Worm (Caenorhabditis elegans) whole organism, L3 larva: ENCODE data around the gene gst-19.
"Not testable (repeated sequence)": the region's sequence is repeated elsewhere in the genome, so short reads cannot be mapped to it uniquely, and the experiment has no call there.

Source experiments
- R02D3.7 ChIP-seq: fragments of 150-350 bp; optimal IDR thresholded peaks from 2 replicates; lab custom pipeline; 2014; ENCODE audit warnings: missing biosample characterization, missing genetic modification characterization
- ZK546.5 ChIP-seq: sonication (generic microtip); optimal IDR thresholded peaks from 2 replicates; lab custom pipeline; 2017; ENCODE audit warnings: missing biosample characterization, missing genetic modification characterization
- aly-2 ChIP-seq: fragments of 150-350 bp; optimal IDR thresholded peaks from 2 replicates; lab custom pipeline; 2014; ENCODE audit warnings: missing biosample characterization, missing genetic modification characterization
- ama-1 ChIP-seq: fragments of 150-350 bp; optimal IDR thresholded peaks from 2 replicates; lab custom pipeline; 2018
- ceh-16 ChIP-seq: sonication (generic microtip); optimal IDR thresholded peaks from 2 replicates; lab custom pipeline; 2017; ENCODE audit warnings: missing biosample characterization, missing genetic modification characterization
- ceh-82 ChIP-seq: fragments of 150-350 bp; optimal IDR thresholded peaks from 2 replicates; lab custom pipeline; 2014; ENCODE audit warnings: missing biosample characterization, missing genetic modification characterization
- ceh-9 ChIP-seq: sonication (generic microtip); optimal IDR thresholded peaks from 2 replicates; lab custom pipeline; 2018; ENCODE audit warnings: missing biosample characterization, missing genetic modification characterization
- daf-12 ChIP-seq: fragments of 150-350 bp; optimal IDR thresholded peaks from 2 replicates; lab custom pipeline; 2014; ENCODE audit warnings: missing biosample characterization, missing genetic modification reagents, missing genetic modification characterization
- egl-27 ChIP-seq: sonication (generic microtip); optimal IDR thresholded peaks from 4 replicates; lab custom pipeline; 2017; ENCODE audit warnings: missing biosample characterization, missing genetic modification reagents, missing genetic modification characterization
- elt-2 ChIP-seq: sonication (generic microtip); optimal IDR thresholded peaks from 2 replicates; lab custom pipeline; 2016; ENCODE audit warnings: missing genetic modification reagents, mild to moderate bottlenecking, missing genetic modification characterization, missing compliant biosample characterization
- elt-3 ChIP-seq, 3 experiments: fragments of 150-350 bp in 1 of 3; sonication (generic microtip) in 2 of 3; optimal IDR thresholded peaks; 2 replicates in 2 of 3; 4 replicates in 1 of 3; lab custom pipeline; 2014 to 2017; ENCODE audit warnings: missing biosample characterization in 3 of 3, missing genetic modification characterization in 3 of 3
- eor-1 ChIP-seq, 2 experiments: fragments of 150-350 bp; optimal IDR thresholded peaks; 2 replicates each; lab custom pipeline; 2014 to 2018; ENCODE audit warnings: missing biosample characterization in 2 of 2, missing genetic modification characterization in 2 of 2
- fkh-10 ChIP-seq: sonication (generic microtip); optimal IDR thresholded peaks from 2 replicates; lab custom pipeline; 2017; ENCODE audit warnings: missing biosample characterization, missing genetic modification reagents, missing genetic modification characterization
- fkh-2 ChIP-seq: fragments of 150-350 bp; optimal IDR thresholded peaks from 2 replicates; lab custom pipeline; 2014; ENCODE audit warnings: missing biosample characterization, missing genetic modification reagents, missing genetic modification characterization
- fos-1 ChIP-seq: fragments of 150-350 bp; optimal IDR thresholded peaks from 2 replicates; lab custom pipeline; 2014; ENCODE audit warnings: missing biosample characterization, missing genetic modification characterization
- hmg-11 ChIP-seq: sonication (generic microtip); optimal IDR thresholded peaks from 2 replicates; lab custom pipeline; 2016; ENCODE audit warnings: missing genetic modification characterization, missing compliant biosample characterization
- jun-1 ChIP-seq: fragments of 150-350 bp; optimal IDR thresholded peaks from 2 replicates; lab custom pipeline; 2014; ENCODE audit warnings: missing biosample characterization, missing genetic modification reagents, missing genetic modification characterization
- lin-15B ChIP-seq: fragments of 150-350 bp; optimal IDR thresholded peaks from 2 replicates; lab custom pipeline; 2014; ENCODE audit warnings: missing biosample characterization, missing genetic modification characterization
- lin-39 ChIP-seq: fragments of 150-350 bp; optimal IDR thresholded peaks from 2 replicates; lab custom pipeline; 2018; ENCODE audit warnings: missing biosample characterization, missing genetic modification reagents, missing genetic modification characterization
- lsy-12 ChIP-seq: sonication (generic microtip); optimal IDR thresholded peaks from 2 replicates; lab custom pipeline; 2016; ENCODE audit warnings: mild to moderate bottlenecking, missing genetic modification characterization, missing compliant biosample characterization
- mml-1 ChIP-seq: fragments of 150-350 bp; sonication (generic microtip); optimal IDR thresholded peaks from 3 replicates; lab custom pipeline; 2014; ENCODE audit warnings: missing biosample characterization, missing genetic modification characterization
- nfya-1 ChIP-seq: sonication (generic microtip); optimal IDR thresholded peaks from 2 replicates; lab custom pipeline; 2017; ENCODE audit warnings: missing genetic modification characterization, mild to moderate bottlenecking, missing compliant biosample characterization, antibody characterized with exemption, moderate library complexity; ENCODE audit not compliant: insufficient read depth
- nhr-11 ChIP-seq: fragments of 150-350 bp; optimal IDR thresholded peaks from 2 replicates; lab custom pipeline; 2014; ENCODE audit warnings: missing biosample characterization, missing genetic modification characterization
- nhr-23 ChIP-seq: fragments of 150-350 bp; optimal IDR thresholded peaks from 2 replicates; lab custom pipeline; 2014; ENCODE audit warnings: missing biosample characterization, missing genetic modification reagents, missing genetic modification characterization
- nhr-237 ChIP-seq: fragments of 150-350 bp; optimal IDR thresholded peaks from 2 replicates; lab custom pipeline; 2014; ENCODE audit warnings: missing biosample characterization, missing genetic modification characterization
- nhr-25 ChIP-seq: sonication (generic microtip); optimal IDR thresholded peaks from 2 replicates; lab custom pipeline; 2017; ENCODE audit warnings: missing biosample characterization, missing genetic modification characterization
- nhr-28 ChIP-seq: fragments of 150-350 bp; optimal IDR thresholded peaks from 2 replicates; lab custom pipeline; 2014; ENCODE audit warnings: missing biosample characterization, missing genetic modification characterization
- nhr-67 ChIP-seq: fragments of 150-350 bp; optimal IDR thresholded peaks from 2 replicates; lab custom pipeline; 2014; ENCODE audit warnings: missing biosample characterization, missing genetic modification characterization
- nhr-77 ChIP-seq: fragments of 150-350 bp; optimal IDR thresholded peaks from 2 replicates; lab custom pipeline; 2014; ENCODE audit warnings: missing biosample characterization, missing genetic modification characterization
- pha-4 ChIP-seq: fragments of 150-350 bp; optimal IDR thresholded peaks from 2 replicates; lab custom pipeline; 2014; ENCODE audit warnings: missing biosample characterization, missing genetic modification reagents, missing genetic modification characterization
- pqm-1 ChIP-seq: fragments of 150-350 bp; optimal IDR thresholded peaks from 2 replicates; lab custom pipeline; 2017; ENCODE audit warnings: missing biosample characterization, missing genetic modification characterization, inconsistent platforms
- skn-1 ChIP-seq: fragments of 150-350 bp; optimal IDR thresholded peaks from 2 replicates; lab custom pipeline; 2014; ENCODE audit warnings: missing biosample characterization, missing genetic modification characterization
- snpc-4 ChIP-seq: fragments of 150-350 bp; optimal IDR thresholded peaks from 2 replicates; lab custom pipeline; 2014; ENCODE audit warnings: missing biosample characterization, missing genetic modification characterization
- ztf-11 ChIP-seq: fragments of 150-350 bp; optimal IDR thresholded peaks from 2 replicates; lab custom pipeline; 2014; ENCODE audit warnings: missing biosample characterization, missing genetic modification characterization
- ztf-4 ChIP-seq: fragments of 150-350 bp; optimal IDR thresholded peaks from 2 replicates; lab custom pipeline; 2014; ENCODE audit warnings: missing biosample characterization, missing genetic modification characterization

gst-19 gene

DNA sequence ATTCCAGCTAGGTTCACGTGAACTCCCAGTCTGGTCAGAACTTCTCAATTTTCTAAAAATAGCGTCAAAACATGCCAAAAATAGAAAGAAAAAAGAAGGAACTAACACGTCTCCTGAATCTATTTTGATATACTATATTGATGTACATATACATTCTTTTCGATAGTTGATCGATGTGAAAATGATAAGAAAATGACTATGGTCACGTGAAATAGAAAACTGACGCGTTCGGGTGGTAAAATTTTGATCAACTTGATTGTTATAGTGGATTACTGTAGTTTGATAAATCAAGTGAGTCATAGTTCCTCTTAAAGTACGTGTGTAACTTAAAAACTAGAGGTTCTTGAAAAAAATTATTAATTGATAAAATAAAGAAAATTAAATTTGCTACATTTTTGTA lies 37.5 kb upstream of the gst-19 start:
- TF ChIP-seq elt-2 (tag; lab: Kevin White, UChicago) (peak; percentile 89), pha-4 (tag; lab: Kevin White, UChicago) (peak; percentile 41), pqm-1 (peak; percentile 86), jun-1 (tag; lab: Kevin White, UChicago) (peak; percentile 69), ztf-4 (tag; lab: Kevin White, UChicago) (no peak), ceh-82 (tag; lab: Kevin White, UChicago) (no peak)

DNA sequence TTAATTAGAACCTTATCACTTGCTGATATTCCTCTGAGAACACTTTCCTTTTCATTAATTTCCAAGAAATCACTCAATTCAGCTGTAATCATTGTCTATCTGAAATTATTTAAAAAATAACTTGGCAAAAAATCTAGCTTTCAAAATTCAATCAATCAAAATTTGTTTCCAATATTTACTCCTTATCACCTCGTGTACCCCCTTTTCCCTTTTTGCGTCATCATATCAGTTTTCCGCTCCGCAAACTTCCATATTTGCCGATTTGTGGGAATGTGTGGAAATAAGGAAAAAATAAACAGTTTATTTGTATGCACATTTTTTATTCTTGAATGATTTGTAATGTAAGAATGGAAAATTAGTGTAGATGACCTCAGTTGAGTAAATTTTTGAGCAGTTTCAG lies 35.0 kb upstream of the gst-19 start, which contains the start of gene C31C9.6:
C31C9.6 (minus strand) TSS at position 101 of the 400 bp plus-strand sequence.
- TF ChIP-seq elt-2 (tag; lab: Kevin White, UChicago): peak; percentile 30

DNA sequence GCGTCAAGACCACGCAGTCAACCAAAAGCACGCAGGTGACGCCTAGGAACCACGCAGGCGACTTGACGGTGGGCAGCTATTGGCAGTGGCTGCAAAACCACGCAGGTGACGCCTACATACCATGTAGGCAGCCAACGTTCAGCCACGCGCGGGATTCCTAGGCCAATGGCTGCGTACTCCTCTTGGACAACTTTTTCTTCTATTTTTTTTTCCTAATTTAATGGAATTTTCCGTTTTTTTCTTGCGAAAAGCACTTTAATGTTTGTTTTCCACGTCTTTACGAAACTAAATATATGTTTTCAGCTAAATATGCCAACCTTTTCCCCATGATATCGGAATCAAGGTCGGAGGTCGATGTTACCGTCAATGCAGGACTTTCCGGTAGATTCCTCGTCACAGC lies 27.8 kb upstream of the gst-19 start, which contains the start of gene C31C9.9:
C31C9.9 (plus strand) TSS at position 301 of the 400 bp plus-strand sequence.
- TF ChIP-seq lin-15B; lsy-12 (tag; lab: Kevin White, UChicago); nfya-1 (tag; lab: Kevin White, UChicago): not testable (repeated sequence)

DNA sequence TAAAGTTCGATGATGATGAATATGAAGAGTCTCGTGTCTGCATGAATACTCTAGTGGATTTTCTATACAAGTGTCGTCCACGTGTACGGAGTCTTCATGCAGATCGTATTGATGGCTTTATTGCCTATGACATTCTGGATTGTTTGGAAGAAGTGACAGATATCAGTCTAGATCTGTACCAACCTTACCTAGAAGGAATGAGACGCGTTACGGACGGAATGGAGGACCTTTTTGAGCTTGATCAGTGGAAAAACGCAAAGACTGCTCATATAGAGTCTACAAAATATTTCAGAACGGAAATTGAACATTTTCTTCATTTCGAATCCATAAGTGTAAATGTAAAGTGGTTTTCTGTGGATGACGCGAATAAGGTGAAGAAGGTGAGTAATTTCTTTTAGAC lies 21.3 kb upstream of the gst-19 start, which contains the start of gene fbxa-169:
fbxa-169 (plus strand) TSS at position 301 of the 400 bp plus-strand sequence.
- TF ChIP-seq mml-1 (tag; lab: Kevin White, UChicago): no peak
- no peak for TF ChIP-seq ceh-82 (tag; lab: Kevin White, UChicago)
- TF ChIP-seq ceh-16: no peak
- no peak for TF ChIP-seq ztf-4 (tag; lab: Kevin White, UChicago)
- TF ChIP-seq fos-1 (tag; lab: Kevin White, UChicago): no peak
- TF ChIP-seq ZK546.5: no peak
- TF ChIP-seq egl-27: no peak
- TF ChIP-seq ztf-11 (tag; lab: Kevin White, UChicago): no peak
- no peak for TF ChIP-seq ama-1
- no peak for TF ChIP-seq fkh-10 (GFP tag; lab: Kevin White, UChicago)
- TF ChIP-seq nhr-28: no peak
- TF ChIP-seq pqm-1: no peak
- TF ChIP-seq lin-39 (tag; lab: Kevin White, UChicago): no peak
- TF ChIP-seq elt-3 (tag; optimal IDR thresholded peaks at IDR 0.05; lab: Kevin White, UChicago): no peak
- no peak for TF ChIP-seq skn-1 (tag; lab: Kevin White, UChicago)
- no peak for TF ChIP-seq snpc-4
- TF ChIP-seq ceh-9 (tag; lab: Kevin White, UChicago): no peak
- TF ChIP-seq, all 47 proteins: peak for 0

DNA sequence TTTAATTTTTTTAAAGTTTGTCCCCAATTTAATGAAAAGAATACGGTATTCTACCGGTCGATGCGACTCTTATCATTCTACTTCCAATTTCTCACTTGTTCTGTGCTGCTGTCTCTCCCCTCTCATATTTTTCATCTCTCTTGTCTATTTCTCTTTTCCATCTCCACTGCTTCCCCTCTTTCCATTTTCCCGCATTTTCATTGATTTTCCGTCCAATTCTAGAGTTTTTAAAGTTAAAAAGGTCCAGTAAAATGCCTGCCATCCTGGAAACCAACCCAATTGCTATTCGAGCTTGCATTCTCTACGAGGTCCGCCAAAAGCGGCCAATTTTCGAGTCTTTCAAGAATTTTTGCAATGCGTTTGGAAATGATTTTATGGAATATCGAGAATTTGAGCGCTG lies 14.4 kb upstream of the gst-19 start, which contains the start of gene fbxa-167:
fbxa-167 (plus strand) TSS at position 179 of the 400 bp plus-strand sequence.
- TF ChIP-seq fkh-10 (GFP tag; lab: Kevin White, UChicago) (no peak), elt-2 (tag; lab: Kevin White, UChicago) (peak; percentile 9), mml-1 (tag; lab: Kevin White, UChicago) (no peak), nfya-1 (tag; lab: Kevin White, UChicago) (peak; percentile 16), nhr-23 (tag; lab: Kevin White, UChicago) (no peak), ztf-11 (tag; lab: Kevin White, UChicago) (no peak), eor-1 (tag; optimal IDR thresholded peaks at IDR 0.05; lab: Kevin White, UChicago) (no peak), nhr-11 (tag; lab: Kevin White, UChicago) (no peak), fos-1 (tag; lab: Kevin White, UChicago) (no peak), hmg-11 (tag; lab: Kevin White, UChicago) (peak; percentile 45), pha-4 (tag; lab: Kevin White, UChicago) (peak; percentile 9), ama-1 (no peak), aly-2 (no peak), elt-3 (tag; optimal IDR thresholded peaks at IDR 0.05; lab: Kevin White, UChicago) (no peak), ceh-16 (no peak), nhr-237 (tag; lab: Kevin White, UChicago) (no peak), R02D3.7 (no peak), fkh-2 (tag; lab: Kevin White, UChicago) (no peak), ZK546.5 (no peak), nhr-25 (tag; lab: Kevin White, UChicago) (no peak), ztf-4 (tag; lab: Kevin White, UChicago) (no peak), skn-1 (tag; lab: Kevin White, UChicago) (no peak), nhr-67 (tag; lab: Kevin White, UChicago) (no peak), daf-12 (tag; lab: Kevin White, UChicago) (no peak), nhr-77 (tag; lab: Kevin White, UChicago) (no peak), nhr-28 (no peak)
